Worm (Caenorhabditis elegans): ENCODE measurements around the gene srlf-18.

srlf-18 gene

ce11 chrIV:11089527-11089926 lies 11.8 kb downstream of the srlf-18 start, which contains the start of gene M7.7:
TSS of gene M7.7 (plus strand) at chrIV:11089827.
- TF ChIP-seq nhr-77 (tag; optimal IDR thresholded peaks at IDR 0.05) (no peak), mdl-1 (tag; optimal IDR thresholded peaks at IDR 0.05) (no peak), elt-1 (tag; optimal IDR thresholded peaks at IDR 0.05) (no peak), ztf-1 (GFP tag; conservative IDR thresholded peaks at IDR 0.05) (no peak), ceh-16 (tag; optimal IDR thresholded peaks at IDR 0.05) (no peak), unc-62 (GFP tag; optimal IDR thresholded peaks at IDR 0.05) (no peak), C34F6.9 (tag; optimal IDR thresholded peaks at IDR 0.05) (no peak), R02D3.7 (tag; optimal IDR thresholded peaks at IDR 0.05) (no peak), unc-55 (GFP tag; optimal IDR thresholded peaks at IDR 0.05) (no peak), zag-1 (tag; optimal IDR thresholded peaks at IDR 0.05) (no peak), lin-13 (GFP tag; optimal IDR thresholded peaks at IDR 0.05) (no peak), skn-1 (tag; optimal IDR thresholded peaks at IDR 0.05) (no peak), sma-9 (GFP tag; optimal IDR thresholded peaks at IDR 0.05) (no peak), sma-9 (tag; optimal IDR thresholded peaks at IDR 0.05) (no peak), ztf-11 (tag; optimal IDR thresholded peaks at IDR 0.05) (no peak), nhr-129 (tag; optimal IDR thresholded peaks at IDR 0.05) (no peak), F13H6.1 (tag; optimal IDR thresholded peaks at IDR 0.05) (no peak), nhr-237 (tag; optimal IDR thresholded peaks at IDR 0.05) (no peak)

ce11 chrIV:11083609-11084008 lies 17.7 kb downstream of the srlf-18 start, which contains the start of gene klc-1:
TSS of gene klc-1 (plus strand) at chrIV:11083735.
- TF ChIP-seq lsy-2 (tag; optimal IDR thresholded peaks at IDR 0.05) (peak in 1 of 2 experiments; percentile 63), unc-55 (GFP tag; optimal IDR thresholded peaks at IDR 0.05) (no peak), nhr-10 (tag; optimal IDR thresholded peaks at IDR 0.05) (no peak)

ce11 chrIV:11082789-11083235 lies 18.5 kb downstream of the srlf-18 start:
- TF ChIP-seq unc-62 (GFP tag; optimal IDR thresholded peaks at IDR 0.05) (peak; percentile 21), nhr-6 (tag; optimal IDR thresholded peaks at IDR 0.05) (peak; percentile 95), lin-11 (tag; optimal IDR thresholded peaks at IDR 0.05) (peak; percentile 94), sma-9 (GFP tag; optimal IDR thresholded peaks at IDR 0.05) (peak; percentile 92), sma-9 (tag; optimal IDR thresholded peaks at IDR 0.05) (no peak), ceh-16 (tag; optimal IDR thresholded peaks at IDR 0.05) (no peak), nhr-237 (tag; optimal IDR thresholded peaks at IDR 0.05) (no peak), ztf-4 (tag; optimal IDR thresholded peaks at IDR 0.05) (peak; percentile 91), mdl-1 (tag; optimal IDR thresholded peaks at IDR 0.05) (peak; percentile 61 to 84), nhr-12 (tag; optimal IDR thresholded peaks at IDR 0.05) (no peak), F13H6.1 (tag; optimal IDR thresholded peaks at IDR 0.05) (peak; percentile 97), ztf-11 (tag; optimal IDR thresholded peaks at IDR 0.05) (no peak), nhr-10 (tag; optimal IDR thresholded peaks at IDR 0.05) (no peak), lsy-2 (tag; optimal IDR thresholded peaks at IDR 0.05) (peak; percentile 76 to 94), sem-4 (tag; optimal IDR thresholded peaks at IDR 0.05) (peak; percentile 96), egl-27 (tag; optimal IDR thresholded peaks at IDR 0.05) (peak; percentile 93), nhr-25 (tag; optimal IDR thresholded peaks at IDR 0.05) (peak; percentile 94), unc-39 (tag; optimal IDR thresholded peaks at IDR 0.05) (peak; percentile 27), lin-39 (tag; optimal IDR thresholded peaks at IDR 0.05) (peak; percentile 25), nhr-23 (tag; optimal IDR thresholded peaks at IDR 0.05) (peak; percentile 42), ZK546.5 (tag; optimal IDR thresholded peaks at IDR 0.05) (peak; percentile 44), nhr-129 (tag; optimal IDR thresholded peaks at IDR 0.05) (peak; percentile 98), nhr-21 (tag; optimal IDR thresholded peaks at IDR 0.05) (peak; percentile 96), skn-1 (tag; optimal IDR thresholded peaks at IDR 0.05) (peak; percentile 3), nhr-77 (tag; optimal IDR thresholded peaks at IDR 0.05) (no peak), zag-1 (tag; optimal IDR thresholded peaks at IDR 0.05) (peak; percentile 99), fos-1 (tag; optimal IDR thresholded peaks at IDR 0.05) (peak; percentile 85), unc-55 (GFP tag; optimal IDR thresholded peaks at IDR 0.05) (peak; percentile 94), mbf-1 (tag; optimal IDR thresholded peaks at IDR 0.05) (no peak), ama-1 (optimal IDR thresholded peaks at IDR 0.05) (peak; percentile 90), Y55F3AM.14 (GFP tag; optimal IDR thresholded peaks at IDR 0.05) (peak; percentile 83), alr-1 (tag; optimal IDR thresholded peaks at IDR 0.05) (peak; percentile 62), elt-3 (tag; optimal IDR thresholded peaks at IDR 0.05) (no peak), blmp-1 (tag; optimal IDR thresholded peaks at IDR 0.05; ENCODE audit: insufficient read depth) (peak; percentile 92), ceh-82 (tag; optimal IDR thresholded peaks at IDR 0.05) (peak; percentile 60), crh-2 (tag; optimal IDR thresholded peaks at IDR 0.05) (peak; percentile 91), sma-3 (GFP tag; optimal IDR thresholded peaks at IDR 0.05) (peak; percentile 91), snpc-4 (tag; optimal IDR thresholded peaks at IDR 0.05) (peak; percentile 62), nhr-11 (tag; optimal IDR thresholded peaks at IDR 0.05) (no peak), gmeb-1 (tag; optimal IDR thresholded peaks at IDR 0.05) (peak; percentile 64), ztf-1 (GFP tag; conservative IDR thresholded peaks at IDR 0.05) (no peak), lin-13 (GFP tag; optimal IDR thresholded peaks at IDR 0.05) (peak; percentile 86), mab-5 (tag; optimal IDR thresholded peaks at IDR 0.05) (peak; percentile 93), C34F6.9 (tag; optimal IDR thresholded peaks at IDR 0.05) (peak; percentile 99)

All from whole organism, L2 larva.